Worm (Caenorhabditis elegans) whole organism, L4/young adult: ENCODE measurements around the gene ZK470.6.

Experiments
- W03F9.2 ChIP-seq: fragments of 150-350 bp; optimal IDR thresholded peaks from 2 replicates; lab custom pipeline; 2014; ENCODE audit warnings: missing biosample characterization, missing genetic modification characterization
- dao-5 ChIP-seq: sonication (generic microtip); optimal IDR thresholded peaks from 2 replicates; lab custom pipeline; 2016; ENCODE audit warnings: missing genotype, missing genetic modification characterization, moderate library complexity, missing compliant biosample characterization
- him-1 ChIP-seq: sonication (generic microtip); optimal IDR thresholded peaks from 2 replicates; lab custom pipeline; 2016; ENCODE audit warnings: missing genotype, missing genetic modification reagents, missing genetic modification characterization, missing compliant biosample characterization

- TF ChIP-seq him-1 = no peak
- no peak for TF ChIP-seq W03F9.2
- TF ChIP-seq dao-5 (tag; lab: Kevin White, UChicago) = no peak
Measured at ce11 chrX:4159185-4159871, 18.0 kb downstream of the ZK470.6 start.
